Worm (Caenorhabditis elegans) whole organism, L2 larva: ENCODE data around the gene ivph-3.

ENCODE experiments used
- C34F6.9 ChIP-seq: fragments of 150-350 bp; optimal IDR thresholded peaks from 2 replicates; lab custom pipeline; 2014; ENCODE audit warnings: missing biosample characterization, missing genetic modification characterization
- F13H6.1 ChIP-seq: sonication (generic microtip); optimal IDR thresholded peaks from 2 replicates; lab custom pipeline; 2016; ENCODE audit warnings: missing genetic modification characterization, missing compliant biosample characterization
- R02D3.7 ChIP-seq: fragments of 150-350 bp; optimal IDR thresholded peaks from 2 replicates; lab custom pipeline; 2014; ENCODE audit warnings: missing biosample characterization, missing genetic modification characterization
- Y55F3AM.14 ChIP-seq: fragments of 200-800 bp; sonication (Bioruptor generic); optimal IDR thresholded peaks from 2 replicates; lab custom pipeline; 2018; ENCODE audit warnings: mild to moderate bottlenecking, missing genetic modification characterization, missing compliant biosample characterization
- aly-2 ChIP-seq: fragments of 150-350 bp; optimal IDR thresholded peaks from 2 replicates; lab custom pipeline; 2014; ENCODE audit warnings: missing biosample characterization, missing genetic modification characterization
- blmp-1 ChIP-seq: sonication (generic microtip); optimal IDR thresholded peaks from 2 replicates; lab custom pipeline; 2017; ENCODE audit warnings: missing genetic modification characterization, mild to moderate bottlenecking, missing compliant biosample characterization, antibody characterized with exemption, moderate library complexity; ENCODE audit not compliant: insufficient read depth
- ceh-82 ChIP-seq: fragments of 150-350 bp; optimal IDR thresholded peaks from 2 replicates; lab custom pipeline; 2014; ENCODE audit warnings: missing biosample characterization, missing genetic modification characterization
- crh-2 ChIP-seq: sonication (generic microtip); optimal IDR thresholded peaks from 2 replicates; lab custom pipeline; 2017; ENCODE audit warnings: missing biosample characterization, missing genetic modification characterization
- elt-3 ChIP-seq: sonication (generic microtip); optimal IDR thresholded peaks from 2 replicates; lab custom pipeline; 2017; ENCODE audit warnings: missing biosample characterization, missing genetic modification characterization
- fos-1 ChIP-seq: fragments of 150-350 bp; optimal IDR thresholded peaks from 2 replicates; lab custom pipeline; 2014; ENCODE audit warnings: missing biosample characterization, missing genetic modification characterization
- lin-11 ChIP-seq: fragments of 150-350 bp; sonication (generic microtip); optimal IDR thresholded peaks from 2 replicates; lab custom pipeline; 2014; ENCODE audit warnings: missing biosample characterization, missing genetic modification characterization, inconsistent platforms, mixed read lengths
- lsy-2 ChIP-seq, 2 experiments: fragments of 150-350 bp in 1 of 2; sonication (generic microtip) in 1 of 2; optimal IDR thresholded peaks; 2 replicates each; lab custom pipeline; 2014 to 2017; ENCODE audit warnings: missing biosample characterization in 2 of 2, missing genetic modification characterization in 2 of 2
- mab-5 ChIP-seq: fragments of 150-350 bp; optimal IDR thresholded peaks from 2 replicates; lab custom pipeline; 2014; ENCODE audit warnings: missing biosample characterization, missing genetic modification characterization
- mbf-1 ChIP-seq: sonication (generic microtip); optimal IDR thresholded peaks from 2 replicates; lab custom pipeline; 2017; ENCODE audit warnings: missing biosample characterization, missing genetic modification characterization
- mdl-1 ChIP-seq, 2 experiments: fragments of 150-350 bp in 1 of 2; sonication (generic microtip) in 1 of 2; optimal IDR thresholded peaks; 2 replicates each; lab custom pipeline; 2017; ENCODE audit warnings: missing biosample characterization in 2 of 2, missing genetic modification characterization in 2 of 2
- nhr-10 ChIP-seq: sonication (generic microtip); optimal IDR thresholded peaks from 2 replicates; lab custom pipeline; 2017; ENCODE audit warnings: missing biosample characterization, missing genetic modification characterization
- nhr-11 ChIP-seq: fragments of 150-350 bp; optimal IDR thresholded peaks from 2 replicates; lab custom pipeline; 2014; ENCODE audit warnings: missing biosample characterization, missing genetic modification characterization
- nhr-129 ChIP-seq: fragments of 150-350 bp; optimal IDR thresholded peaks from 2 replicates; lab custom pipeline; 2014; ENCODE audit warnings: missing biosample characterization, missing genetic modification characterization
- nhr-21 ChIP-seq: fragments of 150-350 bp; optimal IDR thresholded peaks from 2 replicates; lab custom pipeline; 2014; ENCODE audit warnings: missing biosample characterization, missing genetic modification characterization
- nhr-237 ChIP-seq: fragments of 150-350 bp; optimal IDR thresholded peaks from 2 replicates; lab custom pipeline; 2014; ENCODE audit warnings: missing biosample characterization, missing genetic modification characterization
- nhr-25 ChIP-seq: fragments of 150-350 bp; sonication (generic microtip); optimal IDR thresholded peaks from 3 replicates; lab custom pipeline; 2014; ENCODE audit warnings: missing biosample characterization, missing genetic modification characterization
- nhr-77 ChIP-seq: fragments of 150-350 bp; optimal IDR thresholded peaks from 2 replicates; lab custom pipeline; 2014; ENCODE audit warnings: missing biosample characterization, missing genetic modification characterization
- peb-1 ChIP-seq: fragments of 150-350 bp; optimal IDR thresholded peaks from 2 replicates; lab custom pipeline; 2014; ENCODE audit warnings: missing biosample characterization, missing genetic modification characterization
- sem-4 ChIP-seq: fragments of 150-350 bp; optimal IDR thresholded peaks from 2 replicates; lab custom pipeline; 2014; ENCODE audit warnings: missing biosample characterization, missing genetic modification reagents, missing genetic modification characterization
- skn-1 ChIP-seq: sonication (generic microtip); optimal IDR thresholded peaks from 2 replicates; lab custom pipeline; 2017; ENCODE audit warnings: missing biosample characterization, missing genetic modification characterization
- sma-3 ChIP-seq: sonication (generic microtip); optimal IDR thresholded peaks from 2 replicates; lab custom pipeline; 2016; ENCODE audit warnings: missing genetic modification reagents, missing genetic modification characterization, missing compliant biosample characterization
- sma-9 ChIP-seq, 2 experiments: fragments of 150-350 bp in 1 of 2; sonication (generic microtip) in 1 of 2; optimal IDR thresholded peaks; 2 replicates each; lab custom pipeline; 2014 to 2016; ENCODE audit warnings: missing genetic modification characterization in 2 of 2, mild to moderate bottlenecking in 1 of 2, missing biosample characterization in 1 of 2, missing compliant biosample characterization in 1 of 2, missing genetic modification reagents in 1 of 2, moderate library complexity in 1 of 2
- snpc-4 ChIP-seq: fragments of 150-350 bp; optimal IDR thresholded peaks from 2 replicates; lab custom pipeline; 2014; ENCODE audit warnings: missing biosample characterization, missing genetic modification characterization
- unc-39 ChIP-seq: fragments of 150-350 bp; optimal IDR thresholded peaks from 2 replicates; lab custom pipeline; 2014; ENCODE audit warnings: missing biosample characterization, missing genetic modification characterization
- unc-62 ChIP-seq: fragments of 150-350 bp; optimal IDR thresholded peaks from 2 replicates; lab custom pipeline; 2014; ENCODE audit warnings: missing biosample characterization, missing genetic modification reagents, missing genetic modification characterization
- zag-1 ChIP-seq: fragments of 150-350 bp; optimal IDR thresholded peaks from 2 replicates; lab custom pipeline; 2014; ENCODE audit warnings: missing biosample characterization, missing genetic modification characterization
- ztf-1 ChIP-seq: fragments of 200-800 bp; sonication (Bioruptor generic); conservative IDR thresholded peaks from 2 replicates; pipeline ENCODE4 v1.3.6; 2022; ENCODE audit warnings: missing genetic modification characterization, missing compliant biosample characterization
- ztf-4 ChIP-seq: fragments of 150-350 bp; optimal IDR thresholded peaks from 2 replicates; lab custom pipeline; 2014; ENCODE audit warnings: missing biosample characterization, missing genetic modification characterization

ivph-3 gene

DNA sequence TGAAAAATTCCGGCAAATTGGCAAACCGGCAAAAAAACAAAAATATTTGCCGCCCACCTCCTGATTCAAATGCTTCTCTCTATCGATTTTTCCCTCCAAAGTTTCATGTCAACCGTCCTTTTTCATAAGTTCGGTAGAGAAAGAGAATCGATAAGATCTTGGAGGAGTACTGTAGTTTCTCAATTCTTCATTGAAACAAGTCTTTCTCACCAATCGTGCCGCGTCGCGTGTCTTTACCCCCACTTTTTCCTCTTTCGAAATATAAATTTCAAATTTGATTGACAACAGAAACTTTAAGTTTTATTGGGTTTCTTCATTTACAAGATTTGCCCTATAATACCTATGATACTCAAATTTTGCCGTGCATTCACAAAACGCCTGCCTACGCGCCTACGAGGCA lies 34.9 kb upstream of the ivph-3 start:
- TF ChIP-seq nhr-21 (tag; lab: Kevin White, UChicago) = no peak
- peak in 1 of 2 experiments; percentile 50 for TF ChIP-seq lsy-2 (tag; optimal IDR thresholded peaks at IDR 0.05; lab: Kevin White, UChicago)

DNA sequence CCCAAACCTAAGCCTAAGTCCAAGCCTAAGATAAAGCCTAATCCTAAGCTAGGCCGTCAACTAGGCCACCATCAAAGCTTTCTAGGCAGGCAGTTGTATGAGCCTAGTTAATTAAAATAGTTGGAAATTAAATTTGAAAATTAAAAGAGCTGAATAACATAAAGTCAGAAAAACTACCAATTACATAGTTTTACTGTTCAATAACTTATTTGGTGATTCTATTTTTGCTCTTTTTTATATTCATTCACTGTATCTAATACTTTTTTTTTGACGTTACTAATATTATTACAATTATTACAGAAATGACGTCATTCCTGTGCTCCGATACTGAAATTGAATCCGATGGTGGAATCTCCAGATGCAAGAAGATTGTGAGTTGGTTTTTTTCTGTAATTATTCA lies 34.1 kb upstream of the ivph-3 start, which contains the start of gene lin-22:
Gene lin-22 (plus strand): TSS at position 301 of the 400 bp plus-strand sequence.
- no peak for TF ChIP-seq Y55F3AM.14 (GFP tag; lab: Kevin White, UChicago)
- TF ChIP-seq zag-1 (tag; lab: Kevin White, UChicago) = no peak
- no peak for TF ChIP-seq sma-3 (GFP tag; lab: Kevin White, UChicago)
- no peak for TF ChIP-seq nhr-10 (tag; lab: Kevin White, UChicago)
- no peak for TF ChIP-seq nhr-77 (tag; lab: Kevin White, UChicago)
- TF ChIP-seq sem-4 = no peak
- no peak for TF ChIP-seq aly-2 (tag; lab: Kevin White, UChicago)
- TF ChIP-seq skn-1 = no peak
- no peak for TF ChIP-seq nhr-11 (tag; lab: Kevin White, UChicago)
- TF ChIP-seq peb-1 (tag; lab: Kevin White, UChicago) = no peak

DNA sequence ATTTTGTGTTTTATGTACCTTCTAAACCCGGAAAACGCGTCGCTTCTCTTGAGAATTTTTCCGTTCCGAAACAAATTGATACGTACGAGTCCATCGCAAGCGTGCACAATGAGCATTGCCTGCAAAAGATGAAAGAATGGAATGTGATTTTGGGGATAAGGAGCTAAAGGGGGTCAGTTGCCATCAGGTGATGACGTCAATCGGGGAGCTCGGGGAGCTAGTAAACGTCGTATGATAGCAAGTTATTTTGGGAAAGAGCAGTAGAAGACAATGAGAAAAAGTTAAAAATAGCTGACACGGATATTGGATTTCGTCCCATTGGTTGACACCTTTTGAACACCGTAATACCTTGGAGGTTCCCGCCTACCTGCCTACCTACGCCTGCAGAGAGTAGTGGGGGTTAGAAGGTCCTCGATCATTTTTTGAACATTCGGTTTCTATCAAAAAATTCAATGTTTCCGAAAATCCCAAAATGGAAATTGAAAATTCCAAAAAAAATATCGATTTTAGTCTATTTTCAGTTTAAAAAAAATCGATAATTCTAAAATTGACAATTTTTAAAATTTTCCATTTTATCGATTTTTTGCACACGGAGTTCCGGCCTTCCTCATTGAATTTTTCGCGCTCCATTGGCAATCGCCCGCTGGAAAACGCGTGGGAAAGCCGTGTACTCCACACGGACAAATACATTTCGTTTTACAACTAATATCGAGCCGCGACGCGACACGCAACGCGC lies 27.5 kb upstream of the ivph-3 start:
- TF ChIP-seq lin-11 (tag; lab: Kevin White, UChicago) (no peak), sma-9 (GFP tag; optimal IDR thresholded peaks at IDR 0.05; lab: Kevin White, UChicago) (peak; percentile 82), sma-9 (tag; optimal IDR thresholded peaks at IDR 0.05; lab: Kevin White, UChicago) (no peak), R02D3.7 (tag; lab: Kevin White, UChicago) (no peak), lsy-2 (tag; optimal IDR thresholded peaks at IDR 0.05; lab: Kevin White, UChicago) (peak in 1 of 2 experiments; percentile 50), ztf-4 (tag; lab: Kevin White, UChicago) (peak; percentile 49), C34F6.9 (peak; percentile 36), nhr-11 (tag; lab: Kevin White, UChicago) (no peak), F13H6.1 (tag; lab: Kevin White, UChicago) (peak; percentile 61), unc-62 (GFP tag; lab: Kevin White, UChicago) (no peak), nhr-129 (tag; lab: Kevin White, UChicago) (peak; percentile 61), nhr-21 (tag; lab: Kevin White, UChicago) (no peak), zag-1 (tag; lab: Kevin White, UChicago) (no peak)
- TF ChIP-seq, all 48 proteins: peak for 6

DNA sequence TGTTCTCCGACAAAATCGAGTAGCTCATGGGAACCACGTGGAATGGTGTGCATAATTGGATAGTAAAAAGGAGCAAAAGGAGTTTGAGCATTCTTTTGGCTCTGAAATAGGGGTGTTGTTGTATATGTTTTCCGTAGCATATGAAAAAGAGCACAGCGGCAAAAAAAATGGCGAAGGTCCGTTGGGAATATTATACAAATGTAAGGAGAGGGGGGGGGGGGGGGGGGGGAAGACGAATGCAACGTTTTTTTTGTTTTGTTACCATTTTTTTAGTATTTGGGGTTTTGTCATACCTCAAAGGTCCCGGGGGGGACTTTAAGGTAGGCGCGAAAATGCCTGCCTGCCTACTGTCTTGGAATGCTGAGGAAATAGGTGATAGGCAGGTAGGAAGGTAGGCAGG lies 24.7 kb upstream of the ivph-3 start, which contains the start of gene ndnf-1:
Gene ndnf-1 (minus strand): TSS at position 101 of the 400 bp plus-strand sequence.
- TF ChIP-seq nhr-77 (tag; lab: Kevin White, UChicago) (no peak), nhr-25 (tag; lab: Kevin White, UChicago) (no peak), unc-62 (GFP tag; lab: Kevin White, UChicago) (no peak)

DNA sequence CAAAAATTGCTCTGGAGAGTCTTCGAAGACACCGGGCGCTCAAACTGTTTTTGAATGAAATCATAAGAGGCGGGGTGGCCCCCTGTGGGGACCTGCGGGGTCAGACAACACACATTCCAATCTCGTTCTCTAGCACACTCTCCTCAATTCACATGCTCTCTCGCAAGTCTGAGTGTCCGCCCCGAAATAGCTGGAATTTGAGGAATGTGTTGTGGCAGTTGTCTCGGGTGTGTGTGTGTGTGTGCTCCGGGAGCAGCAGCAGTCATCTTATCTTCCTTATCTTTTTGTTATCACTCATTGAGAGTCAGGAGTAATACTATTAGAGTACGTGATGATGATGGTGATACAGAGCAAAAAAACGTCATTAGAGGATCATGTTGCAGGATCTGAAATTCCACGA lies 23.6 kb upstream of the ivph-3 start:
- TF ChIP-seq fos-1 (tag; lab: Kevin White, UChicago) (peak; percentile 72), unc-39 (tag; lab: Kevin White, UChicago) (no peak), snpc-4 (tag; lab: Kevin White, UChicago) (no peak), blmp-1 (no peak), sma-9 (GFP tag; optimal IDR thresholded peaks at IDR 0.05; lab: Kevin White, UChicago) (peak; percentile 83), sma-9 (tag; optimal IDR thresholded peaks at IDR 0.05; lab: Kevin White, UChicago) (no peak), nhr-10 (tag; lab: Kevin White, UChicago) (no peak), F13H6.1 (tag; lab: Kevin White, UChicago) (peak; percentile 71), lsy-2 (tag; optimal IDR thresholded peaks at IDR 0.05; lab: Kevin White, UChicago) (peak in 1 of 2 experiments; percentile 50), ceh-82 (tag; lab: Kevin White, UChicago) (no peak), nhr-237 (no peak), nhr-129 (tag; lab: Kevin White, UChicago) (peak; percentile 61)

DNA sequence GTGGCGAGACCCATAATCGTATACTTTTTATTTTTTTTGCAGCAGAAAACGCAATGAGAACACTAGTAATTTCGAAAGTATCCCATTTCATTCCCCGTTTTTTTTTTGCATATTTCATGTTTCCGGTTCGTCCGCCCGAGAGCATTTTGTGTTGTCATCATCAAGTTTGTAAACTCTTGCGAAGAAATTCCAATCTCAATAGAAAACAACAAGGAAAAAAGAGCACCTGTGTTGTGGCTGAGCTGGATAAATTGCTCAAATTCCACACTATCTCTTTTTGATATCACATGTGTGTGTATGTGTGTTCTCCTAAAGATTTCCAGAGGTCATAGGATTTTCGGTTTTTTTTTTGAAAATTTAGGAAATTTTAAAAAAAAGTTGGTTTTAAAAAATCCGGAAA lies 21.5 kb upstream of the ivph-3 start:
- TF ChIP-seq peb-1 (tag; lab: Kevin White, UChicago) (no peak), mab-5 (tag; lab: Kevin White, UChicago) (no peak), mdl-1 (tag; optimal IDR thresholded peaks at IDR 0.05; lab: Kevin White, UChicago) (no peak), zag-1 (tag; lab: Kevin White, UChicago) (no peak), snpc-4 (tag; lab: Kevin White, UChicago) (no peak), ztf-1 (no peak), lsy-2 (tag; optimal IDR thresholded peaks at IDR 0.05; lab: Kevin White, UChicago) (no peak), elt-3 (tag; lab: Kevin White, UChicago) (no peak), nhr-237 (no peak), mbf-1 (tag; lab: Kevin White, UChicago) (no peak), nhr-21 (tag; lab: Kevin White, UChicago) (no peak), crh-2 (tag; lab: Kevin White, UChicago) (no peak), Y55F3AM.14 (GFP tag; lab: Kevin White, UChicago) (no peak), unc-62 (GFP tag; lab: Kevin White, UChicago) (no peak), F13H6.1 (tag; lab: Kevin White, UChicago) (no peak)
